Worm (Caenorhabditis elegans): ENCODE data around the gene cyp-13A2.

Gene cyp-13A2

ce11 chrII:9738820-9739219 lies 48.6 kb downstream of the cyp-13A2 start:
- TF ChIP-seq unc-30 (tag; optimal IDR thresholded peaks at IDR 0.05) = no peak
- no peak for TF ChIP-seq skn-1 (tag; optimal IDR thresholded peaks at IDR 0.05)
- TF ChIP-seq lin-13 (GFP tag; optimal IDR thresholded peaks at IDR 0.05) = no peak
- TF ChIP-seq ztf-4 (tag; optimal IDR thresholded peaks at IDR 0.05) = no peak
- TF ChIP-seq elt-2 (tag; optimal IDR thresholded peaks at IDR 0.05) = peak; percentile 51
- TF ChIP-seq ceh-63 (GFP tag; optimal IDR thresholded peaks at IDR 0.05) = no peak
- TF ChIP-seq fkh-8 (tag; optimal IDR thresholded peaks at IDR 0.05) = no peak
- TF ChIP-seq mef-2 (tag; optimal IDR thresholded peaks at IDR 0.05) = no peak
- TF ChIP-seq mab-9 (GFP tag; IDR thresholded peaks at IDR 0.05) = no peak
- no peak for TF ChIP-seq sox-4 (tag; optimal IDR thresholded peaks at IDR 0.05)
- no peak for TF ChIP-seq ets-5 (GFP tag; IDR thresholded peaks at IDR 0.05)
- TF ChIP-seq blmp-1 (tag; optimal IDR thresholded peaks at IDR 0.05) = no peak
- TF ChIP-seq xbp-1 (tag; optimal IDR thresholded peaks at IDR 0.05) = no peak
- peak; percentile 6 for TF ChIP-seq lin-14 (GFP tag; optimal IDR thresholded peaks at IDR 0.05)
- no peak for TF ChIP-seq hlh-17 (GFP tag; optimal IDR thresholded peaks at IDR 0.05; ENCODE audit: borderline replicate concordance)
- TF ChIP-seq nhr-84 (tag; optimal IDR thresholded peaks at IDR 0.05) = no peak
- no peak for TF ChIP-seq nhr-77 (tag; optimal IDR thresholded peaks at IDR 0.05)
- TF ChIP-seq pax-3 (tag; optimal IDR thresholded peaks at IDR 0.05) = no peak
- TF ChIP-seq zag-1 (tag; optimal IDR thresholded peaks at IDR 0.05) = no peak
- no peak for TF ChIP-seq nhr-85 (tag)
- TF ChIP-seq snu-23 (GFP tag; optimal IDR thresholded peaks at IDR 0.05) = no peak
- no peak for TF ChIP-seq elt-3 (tag; optimal IDR thresholded peaks at IDR 0.05)
- no peak for TF ChIP-seq vab-15 (tag; optimal IDR thresholded peaks at IDR 0.05)
- TF ChIP-seq efl-1 (optimal IDR thresholded peaks at IDR 0.05) = no peak
- TF ChIP-seq efl-1 (GFP tag; optimal IDR thresholded peaks at IDR 0.05 in 1 of 2) = peak in 1 of 2 experiments; percentile 85
- TF ChIP-seq nhr-76 (tag; optimal IDR thresholded peaks at IDR 0.05) = no peak

- TF ChIP-seq efl-1 (optimal IDR thresholded peaks at IDR 0.05) = no peak
- TF ChIP-seq efl-1 (GFP tag; optimal IDR thresholded peaks at IDR 0.05 in 1 of 2) = no peak
- TF ChIP-seq ztf-4 (tag; optimal IDR thresholded peaks at IDR 0.05) = no peak
Measured at ce11 chrII:9735785-9736184, 51.6 kb downstream of the cyp-13A2 start.

Data from whole organism, L1 larva.